Fruit fly (Drosophila melanogaster) whole organism, larva: ENCODE results near the gene Moe.
A peak's percentile ranks its signal among the peaks of the same experiment; 100 is the strongest.

ENCODE experiments used
- noc ChIP-seq: fragments of 200-800 bp; sonication (Bioruptor generic); optimal IDR thresholded peaks from 3 replicates; lab custom pipeline; 2019; ENCODE audit warnings: missing biosample characterization, mild to moderate bottlenecking, missing genetic modification characterization, moderate library complexity

Gene Moe

dm6 chrX:8897859-8898427 lies at the start of gene Moe:
Gene Moe (minus strand): TSS chrX:8898332.
- TF ChIP-seq noc (tag; lab: Kevin White, UChicago), result peak; percentile 31

- TF ChIP-seq noc (tag; lab: Kevin White, UChicago), result no peak
These were observed 26.6 kb upstream of the Moe start for dm6 chrX:8924778-8925177.

dm6 chrX:8923587-8923986 lies 25.5 kb upstream of the Moe start, which contains the start of the genes CG12661 and CG43255:
Gene CG12661 (minus strand): TSS chrX:8923687.
Gene CG43255 (plus strand): TSS chrX:8923960.
- no peak for TF ChIP-seq noc (tag; lab: Kevin White, UChicago)

dm6 chrX:8911878-8912277 lies 13.7 kb upstream of the Moe start:
- no peak for TF ChIP-seq noc (tag; lab: Kevin White, UChicago)

- TF ChIP-seq noc (tag; lab: Kevin White, UChicago), result no peak
These were observed 10.0 kb upstream of the Moe start for dm6 chrX:8908137-8908536.

DNA sequence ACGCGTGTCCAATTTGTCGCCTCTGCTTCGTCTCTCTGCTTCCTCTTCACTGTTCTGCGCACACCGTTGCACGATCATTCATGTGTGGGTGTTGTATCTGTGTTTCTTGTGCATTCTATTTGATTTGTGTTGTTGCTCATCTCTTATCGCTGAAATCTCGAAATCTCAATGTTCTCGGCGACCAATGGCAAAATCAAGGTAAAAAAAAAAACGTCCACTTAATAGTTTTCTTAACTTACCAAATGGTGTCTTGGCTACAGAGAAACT lies 9.3 kb upstream of the Moe start:
- no peak for TF ChIP-seq noc (tag; lab: Kevin White, UChicago)

DNA sequence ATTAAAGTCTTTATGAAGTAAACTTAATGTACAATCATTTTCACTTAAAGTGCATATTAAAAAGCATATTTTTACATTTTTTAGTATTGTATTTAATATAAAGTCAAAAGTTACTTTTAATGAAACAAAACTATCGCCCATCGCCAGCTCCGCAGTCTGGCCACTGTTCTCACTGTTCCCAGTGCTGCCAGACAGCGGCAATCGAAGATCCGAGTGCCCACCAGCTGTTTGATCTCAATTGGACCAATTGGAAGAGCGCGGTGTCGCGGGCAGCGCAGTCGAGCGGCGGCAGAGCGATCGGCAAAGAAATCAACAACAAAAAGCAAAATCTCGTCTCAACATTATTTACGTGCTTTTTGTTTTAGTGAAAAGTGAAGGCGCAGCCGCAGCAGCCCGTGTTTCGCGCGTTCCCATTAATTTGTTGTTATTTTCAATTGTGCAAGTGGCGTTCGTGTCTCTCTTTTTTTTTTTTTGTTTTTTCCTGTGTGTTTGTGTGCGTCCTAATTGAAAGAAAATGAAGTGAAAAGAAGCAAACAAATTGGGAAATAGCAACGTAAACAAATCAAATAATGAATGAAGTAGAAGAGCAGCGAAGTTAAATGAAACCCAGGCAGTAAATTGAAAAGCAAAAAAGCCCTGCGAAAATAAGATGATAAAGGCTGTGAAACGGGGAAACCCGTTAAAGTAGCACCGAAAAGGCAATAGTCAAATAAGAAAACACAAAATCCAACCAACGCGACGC lies 8.8 kb upstream of the Moe start, which contains the start of gene rdgA:
TSS of gene rdgA (plus strand) at position 264 of the 742 bp plus-strand sequence.
- TF ChIP-seq noc (tag; lab: Kevin White, UChicago), result no peak

DNA sequence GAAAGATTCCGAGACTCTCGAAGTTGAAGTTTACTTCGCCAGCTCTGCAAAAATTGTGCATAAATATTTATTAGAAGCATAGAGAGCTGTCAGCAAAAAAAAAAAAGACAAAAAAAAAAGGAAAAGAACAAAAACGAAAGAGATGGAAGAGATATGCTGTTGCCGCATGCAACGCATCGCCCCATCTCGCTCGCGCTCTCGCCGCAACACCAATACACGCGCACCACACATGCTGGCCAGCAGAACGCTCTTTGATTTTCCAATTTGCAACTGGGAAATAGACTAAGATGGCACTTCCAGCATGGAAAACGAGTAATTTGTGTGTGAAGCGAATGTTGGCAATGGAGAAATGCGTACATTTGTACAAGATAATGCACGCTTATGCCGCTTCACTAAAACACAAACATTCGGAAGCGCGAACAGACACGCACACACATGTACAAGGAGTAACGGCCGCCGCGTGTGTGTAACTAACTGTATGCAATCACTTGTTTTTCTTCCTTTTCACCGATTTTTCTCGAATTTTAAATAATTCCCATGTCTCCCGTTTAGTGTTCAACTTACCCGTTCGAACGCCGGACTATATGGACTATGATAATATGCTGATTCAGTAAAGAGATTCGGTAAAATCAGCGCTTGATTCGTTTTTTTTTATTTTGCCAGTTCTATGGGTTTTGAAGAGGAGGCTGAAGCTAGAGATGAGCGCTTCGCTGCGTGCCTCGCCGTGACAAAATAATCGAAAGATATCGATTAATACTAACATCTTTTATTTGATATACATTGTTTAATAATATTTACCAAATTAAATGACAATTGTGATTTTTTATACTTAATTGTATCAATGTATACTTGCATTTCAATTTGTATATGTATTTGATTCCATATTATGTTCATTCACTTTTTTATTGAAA lies 7.7 kb upstream of the Moe start:
- no peak for TF ChIP-seq noc (tag; lab: Kevin White, UChicago)

DNA sequence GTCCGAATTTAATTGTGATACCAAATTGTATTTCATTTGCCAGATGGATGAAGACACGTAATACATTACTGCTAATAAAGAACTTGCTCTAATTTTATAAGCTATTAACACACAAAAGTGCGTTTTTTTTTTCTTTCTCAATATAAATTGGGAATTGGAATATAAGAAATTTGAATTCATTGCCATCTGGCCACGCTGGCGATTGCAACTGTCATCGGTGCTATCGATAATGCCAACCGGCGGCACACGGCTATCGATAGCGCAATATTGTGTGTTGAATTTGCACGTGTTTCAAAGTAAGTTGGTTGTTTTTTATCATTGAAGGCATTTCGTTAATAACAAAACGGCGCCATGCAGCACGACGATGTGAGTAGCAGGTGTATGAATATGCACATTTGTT lies 3.3 kb upstream of the Moe start, which contains the start of gene Rbm13:
TSS of gene Rbm13 (plus strand) at position 253 of the 400 bp plus-strand sequence.
- no peak for TF ChIP-seq noc (tag; lab: Kevin White, UChicago)

- TF ChIP-seq noc (tag; lab: Kevin White, UChicago), result no peak
These were observed 2.0 kb upstream of the Moe start, which contains the start of gene Uros1 for dm6 chrX:8900094-8900493. Gene Uros1 (minus strand): TSS chrX:8900264.

dm6 chrX:8896845-8897775 lies 1.0 kb downstream of the Moe start:
- no peak for TF ChIP-seq noc (tag; lab: Kevin White, UChicago)

DNA sequence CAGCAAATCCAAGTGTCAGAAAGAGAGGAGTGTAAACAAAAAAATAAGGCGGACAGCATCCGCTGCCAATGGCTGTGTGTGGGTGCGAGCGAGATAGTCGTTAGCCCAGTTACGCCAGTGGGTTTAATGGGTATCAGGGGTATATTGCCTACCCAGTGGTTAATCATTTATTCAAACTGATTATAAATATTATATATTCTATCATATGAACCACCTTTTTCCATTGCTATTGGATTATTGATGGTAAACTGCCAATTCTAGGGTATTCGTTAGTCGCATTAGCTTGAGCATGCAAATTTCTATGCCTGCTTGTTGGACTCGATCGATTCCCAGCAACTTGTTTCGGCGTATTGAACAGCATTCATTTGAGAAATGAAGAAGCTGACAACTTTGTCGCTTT lies 2.1 kb downstream of the Moe start:
- peak; percentile 89 for TF ChIP-seq noc (tag; lab: Kevin White, UChicago)

dm6 chrX:8895413-8895812 lies 2.7 kb downstream of the Moe start:
- TF ChIP-seq noc (tag; lab: Kevin White, UChicago), result no peak

dm6 chrX:8895018-8895392 lies 3.1 kb downstream of the Moe start:
- no peak for TF ChIP-seq noc (tag; lab: Kevin White, UChicago)
